Worm (Caenorhabditis elegans) whole organism, L4 larva: ENCODE results near the gene vdac-1.
A peak's percentile ranks its signal among the peaks of the same experiment; 100 is the strongest.

Source experiments
- D1046.2 ChIP-seq: fragments of 200-800 bp; sonication (Bioruptor generic); IDR thresholded peaks from 2 replicates; pipeline ENCODE4 v1.3.6; 2022; ENCODE audit warnings: missing genetic modification characterization, missing compliant biosample characterization
- F10B5.3 ChIP-seq: sonication (generic microtip); optimal IDR thresholded peaks from 2 replicates; lab custom pipeline; 2016; ENCODE audit warnings: mild to moderate bottlenecking, missing genetic modification characterization, missing compliant biosample characterization
- F26F4.8 ChIP-seq: fragments of 200-800 bp; sonication (Bioruptor generic); conservative IDR thresholded peaks from 2 replicates; pipeline ENCODE4 v1.3.6; 2022; ENCODE audit warnings: missing genetic modification characterization, missing compliant biosample characterization
- T26A8.4 ChIP-seq: fragments of 200-800 bp; sonication (Bioruptor generic); IDR thresholded peaks from 2 replicates; pipeline ENCODE4 v1.3.6; 2022; ENCODE audit warnings: missing genetic modification characterization, missing compliant biosample characterization
- Y105C5A.15 ChIP-seq: fragments of 200-800 bp; sonication (Bioruptor generic); IDR thresholded peaks from 2 replicates; pipeline ENCODE4 v1.3.6; 2022; ENCODE audit warnings: missing genetic modification characterization, missing compliant biosample characterization
- Y48G9A.11 ChIP-seq: fragments of 200-800 bp; sonication (Bioruptor generic); IDR thresholded peaks from 2 replicates; pipeline ENCODE4 v1.3.6; 2022; ENCODE audit warnings: missing genetic modification reagents, missing genetic modification characterization, missing compliant biosample characterization
- Y5F2A.4 ChIP-seq: fragments of 200-800 bp; sonication (Bioruptor generic); optimal IDR thresholded peaks from 2 replicates; lab custom pipeline; 2018; ENCODE audit warnings: mild to moderate bottlenecking, missing genetic modification characterization, missing compliant biosample characterization
- ZK337.2 ChIP-seq: fragments of 200-800 bp; sonication (Bioruptor generic); IDR thresholded peaks from 2 replicates; pipeline ENCODE4 v1.3.6; 2022; ENCODE audit warnings: missing genetic modification reagents, missing genetic modification characterization, missing compliant biosample characterization
- aha-1 ChIP-seq: fragments of 150-350 bp; peaks from one replicate; lab custom pipeline; 2014; ENCODE audit warnings: missing biosample characterization, missing genetic modification characterization
- aly-2 ChIP-seq: sonication (generic microtip); optimal IDR thresholded peaks from 2 replicates; lab custom pipeline; 2018; ENCODE audit warnings: missing biosample characterization, missing genetic modification characterization
- ceh-28 ChIP-seq: fragments of 150-350 bp; optimal IDR thresholded peaks from 2 replicates; lab custom pipeline; 2014; ENCODE audit warnings: missing biosample characterization, missing genetic modification reagents, missing genetic modification characterization
- ceh-44 ChIP-seq: fragments of 200-800 bp; sonication (Bioruptor generic); IDR thresholded peaks from 2 replicates; pipeline ENCODE4 v1.3.6; 2022; ENCODE audit warnings: missing genetic modification reagents, missing genetic modification characterization, missing compliant biosample characterization
- ceh-62 ChIP-seq: sonication (generic microtip); optimal IDR thresholded peaks from 2 replicates; lab custom pipeline; 2017; ENCODE audit warnings: missing biosample characterization, missing genetic modification characterization
- ceh-82 ChIP-seq: sonication (generic microtip); optimal IDR thresholded peaks from 2 replicates; lab custom pipeline; 2017; ENCODE audit warnings: missing biosample characterization, missing genetic modification characterization
- ces-1 ChIP-seq: fragments of 150-350 bp; sonication (generic microtip); optimal IDR thresholded peaks from 4 replicates; lab custom pipeline; 2014; ENCODE audit warnings: missing biosample characterization, missing genetic modification reagents, missing genetic modification characterization
- ctbp-1 ChIP-seq: fragments of 200-800 bp; sonication (Bioruptor generic); IDR thresholded peaks from 2 replicates; pipeline ENCODE4 v1.3.6; 2022; ENCODE audit warnings: missing genetic modification reagents, missing genetic modification characterization, missing compliant biosample characterization
- daf-12 ChIP-seq: fragments of 150-350 bp; optimal IDR thresholded peaks from 2 replicates; lab custom pipeline; 2014; ENCODE audit warnings: missing biosample characterization, missing genetic modification reagents, missing genetic modification characterization
- daf-16 ChIP-seq, 3 experiments: sonication (generic microtip); optimal IDR thresholded peaks; 2 replicates each; lab custom pipeline; 2016 to 2017; ENCODE audit warnings: missing genetic modification characterization in 3 of 3, missing genetic modification reagents in 3 of 3, mild to moderate bottlenecking in 2 of 3, missing compliant biosample characterization in 2 of 3, missing biosample characterization in 1 of 3, moderate library complexity in 1 of 3
- daf-19 ChIP-seq: fragments of 200-800 bp; sonication (Bioruptor generic); conservative IDR thresholded peaks from 2 replicates; pipeline ENCODE4 v1.3.6; 2022; ENCODE audit warnings: missing genetic modification characterization, missing compliant biosample characterization
- dmd-9 ChIP-seq: fragments of 200-800 bp; sonication (Bioruptor generic); IDR thresholded peaks from 2 replicates; pipeline ENCODE4 v1.3.6; 2022; ENCODE audit warnings: missing genetic modification reagents, missing genetic modification characterization, missing compliant biosample characterization
- duxl-1 ChIP-seq: sonication (generic microtip); optimal IDR thresholded peaks from 2 replicates; lab custom pipeline; 2016; ENCODE audit warnings: mild to moderate bottlenecking, missing genetic modification characterization, moderate library complexity, missing compliant biosample characterization; ENCODE audit not compliant: poor library complexity
- egl-27 ChIP-seq: sonication (generic microtip); optimal IDR thresholded peaks from 3 replicates; lab custom pipeline; 2017; ENCODE audit warnings: missing biosample characterization, missing genetic modification reagents, missing genetic modification characterization
- egl-43 ChIP-seq: fragments of 200-800 bp; sonication (Bioruptor generic); IDR thresholded peaks from 2 replicates; pipeline ENCODE4 v1.3.6; 2022; ENCODE audit warnings: missing genetic modification reagents, missing genetic modification characterization, missing compliant biosample characterization
- gei-8 ChIP-seq: fragments of 200-800 bp; sonication (Bioruptor generic); optimal IDR thresholded peaks from 2 replicates; lab custom pipeline; 2018; ENCODE audit warnings: mild to moderate bottlenecking, missing genetic modification characterization, missing compliant biosample characterization
- hmg-1.1 ChIP-seq: fragments of 200-800 bp; sonication (Bioruptor generic); IDR thresholded peaks from 2 replicates; pipeline ENCODE4 v1.3.6; 2022; ENCODE audit warnings: missing genetic modification reagents, missing genetic modification characterization, missing compliant biosample characterization
- lim-7 ChIP-seq: fragments of 200-800 bp; sonication (Bioruptor generic); IDR thresholded peaks from 2 replicates; pipeline ENCODE4 v1.3.6; 2022; ENCODE audit warnings: missing genetic modification characterization, missing compliant biosample characterization
- lin-1 ChIP-seq: fragments of 200-800 bp; sonication (Bioruptor generic); IDR thresholded peaks from 2 replicates; pipeline ENCODE4 v1.3.6; 2022; ENCODE audit warnings: missing genetic modification reagents, missing genetic modification characterization, missing compliant biosample characterization
- lin-13 ChIP-seq: fragments of 150-350 bp; optimal IDR thresholded peaks from 2 replicates; lab custom pipeline; 2014; ENCODE audit warnings: missing biosample characterization, missing genetic modification reagents, missing genetic modification characterization
- lin-39 ChIP-seq: fragments of 150-350 bp; optimal IDR thresholded peaks from 2 replicates; lab custom pipeline; 2014; ENCODE audit warnings: missing biosample characterization, missing genetic modification reagents, missing genetic modification characterization
- madf-5 ChIP-seq, 2 experiments: fragments of 200-800 bp; sonication (Bioruptor generic); IDR thresholded peaks; 2 replicates each; pipeline ENCODE4 v1.3.6; 2022; ENCODE audit warnings: missing compliant biosample characterization in 2 of 2, missing genetic modification characterization in 2 of 2
- mep-1 ChIP-seq: fragments of 150-350 bp; sonication (generic microtip); optimal IDR thresholded peaks from 3 replicates; lab custom pipeline; 2014; ENCODE audit warnings: missing biosample characterization, missing genetic modification characterization
- mxl-3 ChIP-seq: fragments of 200-800 bp; sonication (Bioruptor generic); optimal IDR thresholded peaks from 2 replicates; lab custom pipeline; 2018; ENCODE audit warnings: mild to moderate bottlenecking, missing genetic modification characterization, missing compliant biosample characterization
- nhr-10 ChIP-seq: fragments of 150-350 bp; optimal IDR thresholded peaks from 2 replicates; lab custom pipeline; 2014; ENCODE audit warnings: missing biosample characterization, missing genetic modification characterization
- nhr-25 ChIP-seq: sonication (generic microtip); optimal IDR thresholded peaks from 2 replicates; lab custom pipeline; 2017; ENCODE audit warnings: missing genetic modification characterization, mild to moderate bottlenecking, missing compliant biosample characterization, antibody characterized with exemption, moderate library complexity, borderline replicate concordance; ENCODE audit not compliant: insufficient read depth
- nhr-41 ChIP-seq: fragments of 200-800 bp; sonication (Bioruptor generic); IDR thresholded peaks from 2 replicates; pipeline ENCODE4 v1.3.6; 2022; ENCODE audit warnings: missing genetic modification reagents, missing genetic modification characterization, missing compliant biosample characterization
- nhr-48 ChIP-seq: sonication (generic microtip); optimal IDR thresholded peaks from 2 replicates; lab custom pipeline; 2016; ENCODE audit warnings: mild to moderate bottlenecking, missing genetic modification characterization, missing compliant biosample characterization
- nhr-76 ChIP-seq: fragments of 150-350 bp; optimal IDR thresholded peaks from 2 replicates; lab custom pipeline; 2014; ENCODE audit warnings: missing biosample characterization, missing genetic modification characterization
- php-3 ChIP-seq: fragments of 200-800 bp; sonication (Bioruptor generic); IDR thresholded peaks from 2 replicates; pipeline ENCODE4 v1.3.6; 2022; ENCODE audit warnings: missing genetic modification reagents, missing genetic modification characterization, missing compliant biosample characterization
- pqm-1 ChIP-seq: sonication (generic microtip); optimal IDR thresholded peaks from 2 replicates; lab custom pipeline; 2017; ENCODE audit warnings: missing biosample characterization, missing genetic modification characterization
- saeg-2 ChIP-seq: fragments of 200-800 bp; sonication (Bioruptor generic); IDR thresholded peaks from 2 replicates; pipeline ENCODE4 v1.3.6; 2022; ENCODE audit warnings: missing genetic modification reagents, missing genetic modification characterization, missing compliant biosample characterization
- sdz-12 ChIP-seq: fragments of 200-800 bp; sonication (Bioruptor generic); optimal IDR thresholded peaks from 2 replicates; lab custom pipeline; 2018; ENCODE audit warnings: mild to moderate bottlenecking, missing genetic modification characterization, missing compliant biosample characterization
- snpc-1.2 ChIP-seq: fragments of 200-800 bp; sonication (Bioruptor generic); IDR thresholded peaks from 2 replicates; pipeline ENCODE4 v1.3.6; 2022; ENCODE audit warnings: missing genetic modification reagents, missing genetic modification characterization, missing compliant biosample characterization
- tra-1 ChIP-seq: fragments of 200-800 bp; sonication (Bioruptor generic); IDR thresholded peaks from 2 replicates; pipeline ENCODE4 v1.3.6; 2022; ENCODE audit warnings: missing genetic modification reagents, missing genetic modification characterization, missing compliant biosample characterization
- unc-39 ChIP-seq: sonication (generic microtip); optimal IDR thresholded peaks from 2 replicates; lab custom pipeline; 2017; ENCODE audit warnings: missing biosample characterization, missing genetic modification characterization
- unc-62 ChIP-seq, 3 experiments: fragments of 150-350 bp in 1 of 3; sonication (generic microtip); optimal IDR thresholded peaks in 2 of 3; peaks in 1 of 3; 1 replicate in 1 of 3; 2 replicates in 2 of 3; lab custom pipeline; 2014 to 2017; ENCODE audit warnings: missing biosample characterization in 3 of 3, missing genetic modification characterization in 3 of 3, missing genetic modification reagents in 3 of 3, missing genotype in 1 of 3
- zfp-2 ChIP-seq: sonication (generic microtip); optimal IDR thresholded peaks from 2 replicates; lab custom pipeline; 2016; ENCODE audit warnings: mild to moderate bottlenecking, missing genetic modification characterization, missing compliant biosample characterization
- zip-2 ChIP-seq: fragments of 150-350 bp; optimal IDR thresholded peaks from 2 replicates; lab custom pipeline; 2014; ENCODE audit warnings: missing biosample characterization, missing genetic modification characterization
- ztf-11 ChIP-seq: fragments of 150-350 bp; optimal IDR thresholded peaks from 2 replicates; lab custom pipeline; 2014; ENCODE audit warnings: missing biosample characterization, missing genetic modification characterization
- ztf-7 ChIP-seq: fragments of 150-350 bp; optimal IDR thresholded peaks from 2 replicates; lab custom pipeline; 2014; ENCODE audit warnings: missing biosample characterization, missing genetic modification characterization

Gene vdac-1

ce11 chrIV:7486201-7486947 lies 21.3 kb downstream of the vdac-1 start, which contains the start of the genes his-61 and his-62 (continued):
- TF ChIP-seq sdz-12 (GFP tag; lab: Kevin White, UChicago) (no peak), ceh-82 (no peak), nhr-41 (GFP tag; lab: Robert Waterston, UW) (0 out of 2 replicates have a peak, but pooled peaks have one; percentile 20), ceh-28 (tag; lab: Kevin White, UChicago) (no peak), ceh-44 (GFP tag; lab: Robert Waterston, UW) (no peak), mep-1 (tag; lab: Kevin White, UChicago) (peak; percentile 90), zip-2 (tag; lab: Kevin White, UChicago) (no peak), nhr-25 (tag; lab: Kevin White, UChicago) (peak; percentile 8), aha-1 (tag; lab: Kevin White, UChicago) (peak; percentile 82), madf-5 (GFP tag; IDR thresholded peaks at IDR 0.05; lab: Robert Waterston, UW) (no peak), egl-43 (GFP tag; lab: Robert Waterston, UW) (peak; percentile 61), hmg-1.1 (GFP tag; lab: Robert Waterston, UW) (peak; percentile 48; the same call in 1 of the 2 replicates), aly-2 (tag; lab: Kevin White, UChicago) (no peak), duxl-1 (tag; lab: Kevin White, UChicago) (peak; percentile 52), ZK337.2 (GFP tag; lab: Robert Waterston, UW) (no peak), zfp-2 (no peak), D1046.2 (0 out of 2 replicates have a peak, but pooled peaks have one; percentile 40), Y105C5A.15 (GFP tag; lab: Robert Waterston, UW) (no peak), unc-62 (GFP tag; optimal IDR thresholded peaks at IDR 0.05 in 1 of 2; lab: Kevin White, UChicago) (peak in 1 of 2 experiments; percentile 87), unc-62 (tag; optimal IDR thresholded peaks at IDR 0.05; lab: Kevin White, UChicago) (no peak), F10B5.3 (tag; lab: Kevin White, UChicago) (peak; percentile 72), ces-1 (no peak), lin-39 (tag; lab: Kevin White, UChicago) (no peak), Y48G9A.11 (GFP tag; lab: Robert Waterston, UW) (no peak), ctbp-1 (GFP tag; lab: Robert Waterston, UW) (no peak), dmd-9 (GFP tag; lab: Robert Waterston, UW) (no peak), tra-1 (GFP tag; lab: Robert Waterston, UW) (0 out of 2 replicates have a peak, but pooled peaks have one; percentile 43), egl-27 (tag; lab: Kevin White, UChicago) (no peak), php-3 (GFP tag; lab: Robert Waterston, UW) (0 out of 2 replicates have a peak, but pooled peaks have one; percentile 25), nhr-48 (tag; lab: Kevin White, UChicago) (peak; percentile 97), daf-12 (tag; lab: Kevin White, UChicago) (no peak), snpc-1.2 (GFP tag; lab: Robert Waterston, UW) (peak; percentile 68), nhr-10 (peak; percentile 6), T26A8.4 (peak; percentile 70), ztf-11 (tag; lab: Kevin White, UChicago) (no peak), daf-19 (GFP tag; lab: Robert Waterston, UW) (no peak), lin-13 (GFP tag; lab: Kevin White, UChicago) (peak; percentile 36), lin-1 (GFP tag; lab: Robert Waterston, UW) (peak; percentile 45; the same call in 1 of the 2 replicates), lim-7 (GFP tag; lab: Robert Waterston, UW) (peak; percentile 64), F26F4.8 (GFP tag; lab: Robert Waterston, UW) (no peak; the same call in 1 of the 2 replicates), pqm-1 (tag; lab: Kevin White, UChicago) (peak; percentile 30), mxl-3 (no peak), saeg-2 (0 out of 2 replicates have a peak, but pooled peaks have one; percentile 46), ztf-7 (no peak), daf-16 (GFP tag; optimal IDR thresholded peaks at IDR 0.05; lab: Kevin White, UChicago) (peak in 1 of 2 experiments; percentile 17), daf-16 (tag; optimal IDR thresholded peaks at IDR 0.05; lab: Kevin White, UChicago) (peak; percentile 87), unc-39 (tag; lab: Kevin White, UChicago) (no peak), Y5F2A.4 (no peak), gei-8 (GFP tag; lab: Kevin White, UChicago) (no peak), ceh-62 (no peak), nhr-76 (no peak)
